Worm (Caenorhabditis elegans): ENCODE measurements around the gene pals-20.

DNA sequence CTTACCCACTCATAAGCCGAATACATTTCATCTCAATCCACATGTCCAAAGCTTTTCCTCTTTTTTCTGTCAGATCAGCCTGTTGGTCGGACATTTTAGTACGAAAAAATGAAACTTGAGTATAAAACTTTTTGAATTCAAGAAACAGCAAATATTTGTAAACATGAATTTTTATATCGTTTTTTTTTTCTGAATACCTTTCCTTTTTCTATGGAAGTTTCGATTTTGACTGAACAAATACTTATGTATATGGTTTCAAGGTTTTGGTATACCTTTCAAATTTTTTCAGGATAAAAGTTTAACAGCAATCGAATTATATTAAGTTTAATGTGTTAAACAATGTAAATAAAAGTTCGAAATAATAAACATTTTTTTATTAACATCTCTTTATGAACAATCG, 47.9 kb downstream of the pals-20 start, which contains the start of gene fbxa-5:
- no peak for TF ChIP-seq ama-1 (optimal IDR thresholded peaks at IDR 0.05)
- no peak for TF ChIP-seq flt-1 (GFP tag; IDR thresholded peaks at IDR 0.05)
- TF ChIP-seq tbx-37 (GFP tag; conservative IDR thresholded peaks at IDR 0.05) = no peak
- TF ChIP-seq ceh-36 (tag; optimal IDR thresholded peaks at IDR 0.05) = no peak
